Worm (Caenorhabditis elegans): ENCODE data around the gene spp-30.

DNA sequence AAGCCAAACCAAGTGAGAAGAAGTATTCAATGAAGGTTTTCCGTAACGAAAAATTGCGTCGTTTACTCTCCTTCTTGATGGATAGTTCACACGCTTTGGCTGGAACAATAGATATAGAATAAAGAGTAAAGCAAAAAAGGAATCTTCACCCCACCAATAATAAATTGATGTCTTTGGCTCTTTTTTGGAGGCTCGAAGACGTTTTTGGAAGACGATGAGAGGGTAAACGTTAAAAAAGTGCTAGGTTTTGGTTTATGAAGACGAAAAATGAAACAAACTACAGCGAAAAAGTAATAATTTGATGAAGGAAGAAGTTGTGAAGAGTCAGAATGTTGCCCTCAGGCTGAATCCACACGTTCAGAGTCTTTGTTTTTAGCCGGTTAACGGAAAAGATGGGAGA lies 6.5 kb downstream of the spp-30 start, which contains the start of gene sto-3:
- TF ChIP-seq nhr-237 (tag; optimal IDR thresholded peaks at IDR 0.05) (no peak), nhr-12 (tag; optimal IDR thresholded peaks at IDR 0.05) (no peak)

Data from whole organism, mixed stage, embryonic.